Worm (Caenorhabditis elegans): ENCODE results near the gene F28A10.8.
A peak's percentile ranks its signal among the peaks of the same experiment; 100 is the strongest.

Gene F28A10.8

DNA sequence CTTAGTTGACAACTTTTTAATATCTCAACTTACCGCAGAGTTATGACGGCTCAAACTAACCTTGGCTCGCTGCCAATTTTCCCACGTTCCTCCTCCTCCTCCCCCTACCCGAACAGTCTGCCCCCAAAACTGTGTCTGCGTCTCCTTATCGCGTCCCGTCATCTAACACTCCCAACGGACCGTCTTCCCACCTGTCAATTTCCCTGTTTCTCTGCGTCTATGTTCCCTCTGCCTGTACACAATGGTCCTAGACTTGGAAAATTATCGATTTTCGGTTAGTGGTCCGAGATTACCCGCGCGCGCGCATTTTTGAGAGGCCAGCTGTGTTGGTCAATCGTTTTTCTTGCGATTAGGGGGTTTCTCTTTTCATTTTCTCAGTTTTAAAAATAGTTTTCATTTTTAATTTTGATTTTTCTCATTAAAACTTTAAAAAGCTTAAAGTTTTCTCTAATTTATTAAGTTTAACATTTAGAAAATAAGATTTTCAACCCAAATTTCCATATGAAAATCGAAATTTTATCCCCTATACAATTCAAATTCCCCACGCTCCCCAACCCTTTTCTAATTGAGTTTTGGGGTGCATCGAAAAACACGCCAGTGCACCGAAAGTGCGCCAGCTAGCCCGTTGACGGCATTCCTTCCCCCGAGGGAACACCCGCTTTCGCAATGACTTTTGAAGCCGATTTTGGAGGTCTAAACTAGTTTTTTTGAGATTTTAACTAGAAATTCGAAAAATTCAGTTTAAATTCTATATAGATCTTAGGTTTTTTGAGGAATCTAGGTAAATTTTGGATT is 34.9 kb upstream of the F28A10.8 start, which contains the start of gene alg-2 (continued):
- TF ChIP-seq fos-1 (tag; optimal IDR thresholded peaks at IDR 0.05), result peak; percentile 29
- no peak for TF ChIP-seq elt-3 (tag; optimal IDR thresholded peaks at IDR 0.05)
- TF ChIP-seq crh-2 (tag; optimal IDR thresholded peaks at IDR 0.05), result peak; percentile 44
- TF ChIP-seq nhr-12 (tag; optimal IDR thresholded peaks at IDR 0.05), result no peak
- no peak for TF ChIP-seq blmp-1 (tag; optimal IDR thresholded peaks at IDR 0.05; ENCODE audit: insufficient read depth)
- no peak for TF ChIP-seq peb-1 (tag; optimal IDR thresholded peaks at IDR 0.05)
- TF ChIP-seq lin-13 (GFP tag; optimal IDR thresholded peaks at IDR 0.05), result peak; percentile 31
- TF ChIP-seq unc-55 (GFP tag; optimal IDR thresholded peaks at IDR 0.05), result peak; percentile 67
- no peak for TF ChIP-seq nhr-23 (tag; optimal IDR thresholded peaks at IDR 0.05)
- peak; percentile 52 for TF ChIP-seq C34F6.9 (tag; optimal IDR thresholded peaks at IDR 0.05)
- TF ChIP-seq F13H6.1 (tag; optimal IDR thresholded peaks at IDR 0.05), result peak; percentile 26
- TF ChIP-seq nhr-6 (tag; optimal IDR thresholded peaks at IDR 0.05), result no peak
- no peak for TF ChIP-seq nhr-237 (tag; optimal IDR thresholded peaks at IDR 0.05)
- TF ChIP-seq sma-3 (GFP tag; optimal IDR thresholded peaks at IDR 0.05), result no peak
- TF ChIP-seq unc-62 (GFP tag; optimal IDR thresholded peaks at IDR 0.05), result no peak

DNA sequence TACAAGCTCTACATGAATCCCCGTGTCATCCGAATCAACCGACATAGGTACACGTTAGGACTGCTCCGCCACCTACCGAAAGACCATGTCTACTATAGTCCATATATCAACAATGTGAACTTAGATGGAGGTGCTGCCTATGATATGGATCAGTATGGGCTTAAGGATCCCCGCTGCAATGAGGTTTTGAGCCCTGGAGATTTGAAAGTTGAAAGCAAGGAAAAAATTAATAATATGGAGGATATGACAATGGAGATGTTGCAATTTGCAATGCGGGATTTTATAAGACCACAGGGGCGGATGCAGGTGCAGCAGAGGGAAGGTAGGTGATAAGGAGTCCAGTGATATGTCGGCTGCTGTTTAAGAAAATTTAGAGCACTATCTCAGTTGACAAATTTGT is 31.0 kb upstream of the F28A10.8 start:
- TF ChIP-seq ztf-1 (GFP tag; conservative IDR thresholded peaks at IDR 0.05) (no peak), ceh-82 (tag; optimal IDR thresholded peaks at IDR 0.05) (no peak), Y55F3AM.14 (GFP tag; optimal IDR thresholded peaks at IDR 0.05) (no peak), crh-2 (tag; optimal IDR thresholded peaks at IDR 0.05) (no peak), unc-55 (GFP tag; optimal IDR thresholded peaks at IDR 0.05) (no peak), lin-11 (tag; optimal IDR thresholded peaks at IDR 0.05) (no peak), unc-62 (GFP tag; optimal IDR thresholded peaks at IDR 0.05) (no peak), ZK546.5 (tag; optimal IDR thresholded peaks at IDR 0.05) (no peak), mbf-1 (tag; optimal IDR thresholded peaks at IDR 0.05) (no peak), nhr-10 (tag; optimal IDR thresholded peaks at IDR 0.05) (no peak)

DNA sequence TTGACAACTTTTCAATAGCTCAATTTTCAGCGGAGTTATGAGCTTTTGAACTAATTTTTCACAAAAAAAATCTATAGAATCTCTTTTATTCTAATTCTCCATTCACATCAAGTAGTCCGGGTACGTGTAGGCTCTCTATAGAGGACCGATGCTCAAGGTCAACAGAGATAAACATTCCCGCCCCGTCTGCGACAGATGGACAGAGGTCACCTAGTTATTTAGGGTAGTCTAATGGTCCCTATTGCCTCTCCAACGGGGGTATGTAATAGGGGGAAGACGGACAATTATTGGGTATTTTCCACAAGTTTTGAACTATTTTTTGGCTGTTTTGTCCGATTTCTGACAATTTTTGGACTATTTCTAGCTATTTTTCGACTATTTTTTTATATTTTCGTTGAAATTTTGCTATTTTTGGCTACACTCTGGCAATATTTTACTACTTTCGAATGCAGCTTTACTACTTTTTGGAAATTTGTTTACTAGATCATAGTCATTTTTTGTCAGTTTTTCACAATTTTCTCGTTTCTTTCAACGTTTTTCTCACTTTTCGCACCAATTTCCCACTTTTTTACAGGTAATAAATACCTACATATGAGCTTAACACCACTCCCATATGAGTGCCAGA is 30.0 kb upstream of the F28A10.8 start, which contains the start of gene fbxc-51:
Gene fbxc-51 (plus strand): TSS at position 575 of the 625 bp plus-strand sequence.
- TF ChIP-seq nhr-11 (tag; optimal IDR thresholded peaks at IDR 0.05) (no peak), lin-11 (tag; optimal IDR thresholded peaks at IDR 0.05) (no peak), nhr-6 (tag; optimal IDR thresholded peaks at IDR 0.05) (no peak), zag-1 (tag; optimal IDR thresholded peaks at IDR 0.05) (no peak), skn-1 (tag; optimal IDR thresholded peaks at IDR 0.05) (no peak)

DNA sequence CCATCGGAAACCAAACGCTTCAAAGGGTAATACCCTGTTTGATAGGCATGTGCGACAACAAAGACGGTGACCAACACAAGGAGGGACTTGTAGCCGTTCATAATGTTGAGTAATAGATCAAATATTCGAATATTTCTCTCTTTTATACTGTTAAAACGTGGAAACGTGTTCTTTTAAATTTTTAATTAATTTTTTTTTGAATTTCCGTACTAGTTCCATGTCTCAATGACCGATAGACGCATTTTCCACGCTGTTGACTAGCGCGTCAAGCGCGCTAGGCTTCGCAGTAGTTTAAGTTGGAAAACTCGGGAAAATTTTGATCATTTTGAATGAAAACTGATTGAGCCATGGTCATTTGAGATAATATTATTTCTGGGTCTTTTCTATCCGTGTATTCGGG is 28.5 kb upstream of the F28A10.8 start, which contains the start of gene Y46B2A.3:
Gene Y46B2A.3 (minus strand): TSS at position 101 of the 400 bp plus-strand sequence.
- TF ChIP-seq unc-55 (GFP tag; optimal IDR thresholded peaks at IDR 0.05) (no peak), egl-27 (tag; optimal IDR thresholded peaks at IDR 0.05) (no peak), ztf-4 (tag; optimal IDR thresholded peaks at IDR 0.05) (no peak), ama-1 (optimal IDR thresholded peaks at IDR 0.05) (no peak)

DNA sequence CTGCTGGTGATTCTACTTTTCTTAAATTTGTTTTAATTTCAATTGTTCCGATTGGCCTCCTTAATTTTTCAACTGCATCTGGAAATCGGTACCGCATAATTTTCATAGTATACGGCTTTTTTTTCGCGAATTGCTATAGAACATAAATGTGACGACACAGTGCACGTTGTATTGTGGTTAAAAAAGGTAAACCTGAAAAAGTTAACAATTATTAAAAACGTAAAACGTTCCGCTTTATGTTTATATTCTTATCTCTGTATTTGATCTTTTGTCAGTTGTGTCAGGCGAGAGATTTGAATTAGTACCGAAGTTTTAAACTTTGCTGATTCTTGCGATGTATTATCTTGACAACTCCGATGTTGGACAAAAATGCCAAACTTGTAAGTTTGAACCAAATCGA is 23.2 kb upstream of the F28A10.8 start, which contains the start of gene Y46B2A.4:
Gene Y46B2A.4 (plus strand): TSS at position 301 of the 400 bp plus-strand sequence.
- TF ChIP-seq sem-4 (tag; optimal IDR thresholded peaks at IDR 0.05) (no peak), snpc-4 (tag; optimal IDR thresholded peaks at IDR 0.05) (no peak), crh-2 (tag; optimal IDR thresholded peaks at IDR 0.05) (no peak), unc-55 (GFP tag; optimal IDR thresholded peaks at IDR 0.05) (no peak), nhr-10 (tag; optimal IDR thresholded peaks at IDR 0.05) (no peak), nhr-77 (tag; optimal IDR thresholded peaks at IDR 0.05) (no peak), F13H6.1 (tag; optimal IDR thresholded peaks at IDR 0.05) (no peak), nhr-11 (tag; optimal IDR thresholded peaks at IDR 0.05) (no peak), ceh-82 (tag; optimal IDR thresholded peaks at IDR 0.05) (no peak), elt-3 (tag; optimal IDR thresholded peaks at IDR 0.05) (no peak), ztf-1 (GFP tag; conservative IDR thresholded peaks at IDR 0.05) (no peak), gmeb-1 (tag; optimal IDR thresholded peaks at IDR 0.05) (no peak), lin-13 (GFP tag; optimal IDR thresholded peaks at IDR 0.05) (no peak), lin-11 (tag; optimal IDR thresholded peaks at IDR 0.05) (no peak), fos-1 (tag; optimal IDR thresholded peaks at IDR 0.05) (no peak)
